Fruit fly (Drosophila melanogaster): Measurements from ENCODE around the gene Polr1E.
A peak's percentile ranks its signal among the peaks of the same experiment; 100 is the strongest.

The Polr1E gene

DNA sequence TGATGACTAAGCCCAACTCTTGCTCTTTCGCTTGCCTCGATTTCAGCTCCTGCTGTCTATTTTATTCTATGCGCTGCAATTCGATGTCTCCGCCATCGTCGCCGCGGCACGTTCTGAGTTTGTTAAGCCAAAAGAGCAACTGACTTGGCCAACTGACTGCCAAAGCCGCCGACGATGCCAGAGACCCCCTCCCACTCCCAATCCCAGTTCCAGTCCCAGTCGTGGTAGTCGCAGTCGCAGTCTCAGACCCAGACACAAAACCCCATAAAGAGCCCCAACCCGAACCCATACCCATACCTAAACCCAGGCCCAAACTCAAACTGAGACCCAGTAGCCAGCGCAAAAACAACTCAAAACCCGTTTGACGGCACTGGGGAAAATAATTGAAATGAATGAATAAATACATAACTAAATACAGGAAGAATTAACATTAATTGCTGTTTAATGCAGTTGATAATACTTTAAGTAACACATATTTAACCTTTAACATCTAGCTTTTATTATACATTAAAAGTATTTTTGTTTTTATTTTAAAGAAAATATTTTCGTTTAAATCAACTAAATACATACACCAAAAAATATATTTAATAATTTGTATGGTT lies 9.3 kb upstream of the Polr1E start (continued):
- TF ChIP-seq PHDP (tag; optimal IDR thresholded peaks at IDR 0.05) (peak; percentile 32), tgo (GFP tag; IDR thresholded peaks at IDR 0.05) (peak; percentile 37; the same call in 2 of the 3 replicates), CG2712 (tag; optimal IDR thresholded peaks at IDR 0.05) (no peak), ttk (GFP tag; IDR thresholded peaks at IDR 0.05) (no peak), CG10267 (tag; optimal IDR thresholded peaks at IDR 0.05) (peak; percentile 55), CG30403 (GFP tag; optimal IDR thresholded peaks at IDR 0.05) (no peak), CG11696 (GFP tag; IDR thresholded peaks at IDR 0.05) (0 out of 2 replicates have a peak, but pooled peaks have one; percentile 28), Elba2 (GFP tag; optimal IDR thresholded peaks at IDR 0.05) (no peak), hbn (GFP tag; IDR thresholded peaks at IDR 0.05; ENCODE audit: partially characterized antibody) (no peak), Poxn (GFP tag; IDR thresholded peaks at IDR 0.05) (no peak), Bgb (GFP tag; IDR thresholded peaks at IDR 0.05; ENCODE audit: partially characterized antibody) (peak; percentile 29; the same call in 1 of the 2 replicates), Drgx (GFP tag; IDR thresholded peaks at IDR 0.05) (0 out of 2 replicates have a peak, but pooled peaks have one; percentile 14), ro (GFP tag; IDR thresholded peaks at IDR 0.05) (no peak), Doc2 (GFP tag; IDR thresholded peaks at IDR 0.05) (no peak), sisA (GFP tag; IDR thresholded peaks at IDR 0.05) (no peak), ham (GFP tag; IDR thresholded peaks at IDR 0.05) (no peak), Mes4 (GFP tag; optimal IDR thresholded peaks at IDR 0.05) (no peak), shn (GFP tag; optimal IDR thresholded peaks at IDR 0.05) (no peak), Blimp-1 (GFP tag; optimal IDR thresholded peaks at IDR 0.05) (peak; percentile 2), ase (GFP tag; IDR thresholded peaks at IDR 0.05) (no peak), CHES-1-like (GFP tag; optimal IDR thresholded peaks at IDR 0.05) (no peak), h (optimal IDR thresholded peaks at IDR 0.05) (no peak), salm (tag; optimal IDR thresholded peaks at IDR 0.05) (no peak), Pdp1 (GFP tag; optimal IDR thresholded peaks at IDR 0.05) (no peak), NFAT (GFP tag; IDR thresholded peaks at IDR 0.05) (peak; percentile 35; the same call in 1 of the 2 replicates), CG17385 (GFP tag; optimal IDR thresholded peaks at IDR 0.05) (peak; percentile 27), sr (GFP tag; IDR thresholded peaks at IDR 0.05) (no peak), CG31365 (tag; optimal IDR thresholded peaks at IDR 0.05) (no peak), odd (GFP tag; optimal IDR thresholded peaks at IDR 0.05) (peak; percentile 47), Optix (GFP tag; IDR thresholded peaks at IDR 0.05) (peak; percentile 54; the same call in 1 of the 3 replicates), Gsc (GFP tag; IDR thresholded peaks at IDR 0.05) (no peak), CG9876 (GFP tag; optimal IDR thresholded peaks at IDR 0.05) (no peak), Nf-YA (GFP tag; IDR thresholded peaks at IDR 0.05) (no peak), Oli (tag; optimal IDR thresholded peaks at IDR 0.05) (peak; percentile 17), Ptx1 (GFP tag; IDR thresholded peaks at IDR 0.05) (peak; percentile 31; the same call in 1 of the 2 replicates), bcd (GFP tag; optimal IDR thresholded peaks at IDR 0.05) (peak; percentile 23), D (optimal IDR thresholded peaks at IDR 0.05) (no peak), D (GFP tag; optimal IDR thresholded peaks at IDR 0.05) (no peak), Vsx1 (GFP tag; optimal IDR thresholded peaks at IDR 0.05) (no peak), Fer3 (tag; optimal IDR thresholded peaks at IDR 0.05) (no peak), CG18476 (GFP tag; optimal IDR thresholded peaks at IDR 0.05) (no peak), Lhr (GFP tag; optimal IDR thresholded peaks at IDR 0.05) (no peak), gcm2 (GFP tag; optimal IDR thresholded peaks at IDR 0.05) (no peak), ftz-f1 (GFP tag; optimal IDR thresholded peaks at IDR 0.05) (no peak), Fer2 (tag; optimal IDR thresholded peaks at IDR 0.05) (no peak), dati (GFP tag; IDR thresholded peaks at IDR 0.05) (no peak), CTCF (GFP tag; optimal IDR thresholded peaks at IDR 0.05) (no peak), crc (GFP tag; optimal IDR thresholded peaks at IDR 0.05) (no peak), gce (GFP tag; IDR thresholded peaks at IDR 0.05) (no peak), Camta (GFP tag; optimal IDR thresholded peaks at IDR 0.05) (no peak), CG7987 (GFP tag; optimal IDR thresholded peaks at IDR 0.05) (no peak), cato (GFP tag; optimal IDR thresholded peaks at IDR 0.05; ENCODE audit: borderline replicate concordance) (no peak)
